Worm (Caenorhabditis elegans) whole organism, young adult: ENCODE results near the gene mrpl-40.

ENCODE experiments used
- B0261.1 ChIP-seq: sonication (generic microtip); optimal IDR thresholded peaks from 2 replicates; lab custom pipeline; 2016; ENCODE audit warnings: mild to moderate bottlenecking, missing genetic modification characterization, moderate library complexity, missing compliant biosample characterization
- C17E4.6 ChIP-seq: fragments of 200-800 bp; sonication (Bioruptor generic); IDR thresholded peaks from 2 replicates; pipeline ENCODE4 v1.3.6; 2022; ENCODE audit warnings: missing genetic modification reagents, missing genetic modification characterization, missing compliant biosample characterization
- D2030.7 ChIP-seq: fragments of 200-800 bp; sonication (Bioruptor generic); IDR thresholded peaks from 2 replicates; pipeline ENCODE4 v1.3.6; 2022; ENCODE audit warnings: missing genetic modification reagents, missing genetic modification characterization, missing compliant biosample characterization
- F10E7.11 ChIP-seq: sonication (generic microtip); optimal IDR thresholded peaks from 2 replicates; lab custom pipeline; 2017; ENCODE audit warnings: mild to moderate bottlenecking, missing genetic modification characterization, moderate library complexity, missing compliant biosample characterization
- F22D6.2 ChIP-seq: sonication (generic microtip); optimal IDR thresholded peaks from 2 replicates; lab custom pipeline; 2016; ENCODE audit warnings: mild to moderate bottlenecking, missing genetic modification characterization, missing compliant biosample characterization
- F23B12.7 ChIP-seq: sonication (generic microtip); optimal IDR thresholded peaks from 2 replicates; lab custom pipeline; 2017; ENCODE audit warnings: missing genetic modification characterization, mild to moderate bottlenecking, missing compliant biosample characterization, antibody characterized with exemption, moderate library complexity; ENCODE audit not compliant: insufficient read depth
- F49E8.2 ChIP-seq: sonication (generic microtip); optimal IDR thresholded peaks from 3 replicates; lab custom pipeline; 2017; ENCODE audit warnings: missing genetic modification characterization, mild to moderate bottlenecking, missing compliant biosample characterization, antibody characterized with exemption, moderate library complexity; ENCODE audit not compliant: insufficient read depth
- F52B5.7 ChIP-seq: sonication (generic microtip); optimal IDR thresholded peaks from 2 replicates; lab custom pipeline; 2016; ENCODE audit warnings: mild to moderate bottlenecking, missing genetic modification characterization, missing compliant biosample characterization
- F57C9.4 ChIP-seq: sonication (generic microtip); optimal IDR thresholded peaks from 2 replicates; lab custom pipeline; 2017; ENCODE audit warnings: mild to moderate bottlenecking, missing genetic modification characterization, missing compliant biosample characterization
- K11D2.4 ChIP-seq: fragments of 200-800 bp; sonication (Bioruptor generic); IDR thresholded peaks from 2 replicates; pipeline ENCODE4 v1.3.6; 2022; ENCODE audit warnings: missing genetic modification reagents, missing genetic modification characterization, missing compliant biosample characterization
- Y56A3A.18 ChIP-seq: fragments of 200-800 bp; sonication (Bioruptor generic); IDR thresholded peaks from 2 replicates; pipeline ENCODE4 v1.3.6; 2022; ENCODE audit warnings: missing genetic modification reagents, missing genetic modification characterization, missing compliant biosample characterization
- Y67H2A.10 ChIP-seq: fragments of 200-800 bp; sonication (Bioruptor generic); conservative IDR thresholded peaks from 2 replicates; pipeline ENCODE4 v1.3.6; 2022; ENCODE audit warnings: missing genetic modification reagents, missing genetic modification characterization, missing compliant biosample characterization
- Y79H2A.3 ChIP-seq: fragments of 200-800 bp; sonication (Bioruptor generic); conservative IDR thresholded peaks from 2 replicates; pipeline ENCODE4 v1.3.6; 2022; ENCODE audit warnings: missing genetic modification reagents, missing genetic modification characterization, missing compliant biosample characterization
- ama-1 ChIP-seq, 3 experiments: fragments of 150-350 bp in 1 of 3; sonication (generic microtip) in 2 of 3; optimal IDR thresholded peaks; 2 replicates each; lab custom pipeline; 2014 to 2018; ENCODE audit warnings: missing biosample characterization in 2 of 3, missing genetic modification characterization in 2 of 3, missing genetic modification reagents in 2 of 3
- aptf-2 ChIP-seq: fragments of 200-800 bp; sonication (Bioruptor generic); conservative IDR thresholded peaks from 2 replicates; pipeline ENCODE4 v1.3.6; 2022; ENCODE audit warnings: missing genetic modification reagents, missing genetic modification characterization, missing compliant biosample characterization
- aptf-3 ChIP-seq: fragments of 200-800 bp; sonication (Bioruptor generic); IDR thresholded peaks from 2 replicates; pipeline ENCODE4 v1.3.6; 2022; ENCODE audit warnings: missing genetic modification characterization, missing compliant biosample characterization
- atf-7 ChIP-seq: sonication (generic microtip); optimal IDR thresholded peaks from 2 replicates; lab custom pipeline; 2017; ENCODE audit warnings: mild to moderate bottlenecking, missing genetic modification characterization, missing compliant biosample characterization
- cebp-1 ChIP-seq, 2 experiments: fragments of 200-800 bp in 1 of 2; sonication (Bioruptor generic) in 1 of 2; sonication (generic microtip) in 1 of 2; IDR thresholded peaks in 1 of 2; optimal IDR thresholded peaks in 1 of 2; 2 replicates each; pipeline versions ENCODE4 v1.3.6 to Lab custom; 2017 to 2022; ENCODE audit warnings: missing compliant biosample characterization in 2 of 2, missing genetic modification characterization in 2 of 2, mild to moderate bottlenecking in 1 of 2, missing genetic modification reagents in 1 of 2, moderate library complexity in 1 of 2
- ceh-100 ChIP-seq: fragments of 200-800 bp; sonication (Bioruptor generic); IDR thresholded peaks from 2 replicates; pipeline ENCODE4 v1.3.6; 2022; ENCODE audit warnings: missing genetic modification reagents, missing genetic modification characterization, missing compliant biosample characterization
- ceh-91 ChIP-seq: fragments of 200-800 bp; sonication (Bioruptor generic); IDR thresholded peaks from 2 replicates; pipeline ENCODE4 v1.3.6; 2022; ENCODE audit warnings: missing genetic modification reagents, missing genetic modification characterization, missing compliant biosample characterization
- egl-18 ChIP-seq: fragments of 200-800 bp; sonication (Bioruptor generic); IDR thresholded peaks from 2 replicates; pipeline ENCODE4 v1.3.6; 2022; ENCODE audit warnings: missing genetic modification reagents, missing genetic modification characterization, missing compliant biosample characterization
- egrh-3 ChIP-seq: fragments of 200-800 bp; sonication (Bioruptor generic); IDR thresholded peaks from 2 replicates; pipeline ENCODE4 v1.3.6; 2022; ENCODE audit warnings: missing genetic modification reagents, missing genetic modification characterization, missing compliant biosample characterization
- ekl-4 ChIP-seq: fragments of 200-800 bp; sonication (Bioruptor generic); IDR thresholded peaks from 2 replicates; pipeline ENCODE4 v1.3.6; 2022; ENCODE audit warnings: missing genetic modification reagents, missing genetic modification characterization, missing compliant biosample characterization
- ets-4 ChIP-seq: fragments of 200-800 bp; sonication (Bioruptor generic); optimal IDR thresholded peaks from 2 replicates; lab custom pipeline; 2018; ENCODE audit warnings: mild to moderate bottlenecking, missing genetic modification characterization, missing compliant biosample characterization
- gei-17 ChIP-seq: fragments of 200-800 bp; sonication (Bioruptor generic); optimal IDR thresholded peaks from 2 replicates; lab custom pipeline; 2018; ENCODE audit warnings: mild to moderate bottlenecking, missing genetic modification characterization, missing compliant biosample characterization
- him-1 ChIP-seq: sonication (generic microtip); optimal IDR thresholded peaks from 2 replicates; lab custom pipeline; 2016; ENCODE audit warnings: missing genotype, missing genetic modification reagents, missing genetic modification characterization, missing compliant biosample characterization
- lag-1 ChIP-seq: fragments of 200-800 bp; sonication (Bioruptor generic); IDR thresholded peaks from 2 replicates; pipeline ENCODE4 v1.3.6; 2022; ENCODE audit warnings: missing genetic modification reagents, missing genetic modification characterization, missing compliant biosample characterization
- lin-40 ChIP-seq: sonication (generic microtip); optimal IDR thresholded peaks from 2 replicates; lab custom pipeline; 2016; ENCODE audit warnings: missing genetic modification characterization, mild to moderate bottlenecking, missing compliant biosample characterization, missing genotype, missing genetic modification reagents
- lir-1 ChIP-seq: fragments of 200-800 bp; sonication (Bioruptor generic); conservative IDR thresholded peaks from 2 replicates; pipeline ENCODE4 v1.3.6; 2022; ENCODE audit warnings: missing genetic modification reagents, missing genetic modification characterization, missing compliant biosample characterization
- madf-3 ChIP-seq: fragments of 200-800 bp; sonication (Bioruptor generic); IDR thresholded peaks from 2 replicates; pipeline ENCODE4 v1.3.6; 2022; ENCODE audit warnings: missing genetic modification reagents, missing genetic modification characterization, missing compliant biosample characterization
- madf-6 ChIP-seq: fragments of 200-800 bp; sonication (Bioruptor generic); IDR thresholded peaks from 2 replicates; pipeline ENCODE4 v1.3.6; 2022; ENCODE audit warnings: missing genetic modification reagents, missing genetic modification characterization, missing compliant biosample characterization
- madf-8 ChIP-seq: fragments of 200-800 bp; sonication (Bioruptor generic); conservative IDR thresholded peaks from 2 replicates; pipeline ENCODE4 v1.3.6; 2022; ENCODE audit warnings: missing genetic modification reagents, missing genetic modification characterization, missing compliant biosample characterization
- mcd-1 ChIP-seq: fragments of 200-800 bp; sonication (Bioruptor generic); IDR thresholded peaks from 2 replicates; pipeline ENCODE4 v1.3.6; 2022; ENCODE audit warnings: missing genetic modification reagents, missing genetic modification characterization, missing compliant biosample characterization
- mel-28 ChIP-seq: sonication (generic microtip); optimal IDR thresholded peaks from 2 replicates; lab custom pipeline; 2016; ENCODE audit warnings: borderline replicate concordance, mild to moderate bottlenecking, missing genetic modification characterization, missing compliant biosample characterization
- nfya-1 ChIP-seq: sonication (generic microtip); optimal IDR thresholded peaks from 2 replicates; lab custom pipeline; 2017; ENCODE audit warnings: antibody characterized with exemption, missing compliant biosample characterization, missing genetic modification characterization, borderline replicate concordance; ENCODE audit not compliant: insufficient read depth
- nfyb-1 ChIP-seq: fragments of 200-800 bp; sonication (Bioruptor generic); IDR thresholded peaks from 2 replicates; pipeline ENCODE4 v1.3.6; 2022; ENCODE audit warnings: missing genetic modification reagents, missing genetic modification characterization, missing compliant biosample characterization
- nhr-120 ChIP-seq: fragments of 200-800 bp; sonication (Bioruptor generic); IDR thresholded peaks from 2 replicates; pipeline ENCODE4 v1.3.6; 2022; ENCODE audit warnings: missing genetic modification characterization, missing compliant biosample characterization
- nhr-179 ChIP-seq: sonication (generic microtip); optimal IDR thresholded peaks from 2 replicates; lab custom pipeline; 2016; ENCODE audit warnings: mild to moderate bottlenecking, missing genetic modification characterization, missing compliant biosample characterization
- sdz-38 ChIP-seq: sonication (generic microtip); optimal IDR thresholded peaks from 2 replicates; lab custom pipeline; 2016; ENCODE audit warnings: missing genotype, missing genetic modification characterization, missing compliant biosample characterization
- tbp1 ChIP-seq: fragments of 200-800 bp; sonication (Bioruptor generic); optimal IDR thresholded peaks from 2 replicates; lab custom pipeline; 2018; ENCODE audit warnings: mild to moderate bottlenecking, missing genetic modification characterization, missing compliant biosample characterization
- tbx-9 ChIP-seq: sonication (generic microtip); optimal IDR thresholded peaks from 2 replicates; lab custom pipeline; 2016; ENCODE audit warnings: borderline replicate concordance, missing genetic modification characterization, inconsistent platforms, missing compliant biosample characterization
- unc-62 ChIP-seq: fragments of 150-350 bp; optimal IDR thresholded peaks from 2 replicates; lab custom pipeline; 2014; ENCODE audit warnings: missing biosample characterization, missing genetic modification reagents, missing genetic modification characterization
- xnd-1 ChIP-seq: sonication (generic microtip); optimal IDR thresholded peaks from 2 replicates; lab custom pipeline; 2016; ENCODE audit warnings: missing genotype, missing genetic modification reagents, missing genetic modification characterization, missing compliant biosample characterization
- zfh-2 ChIP-seq: fragments of 200-800 bp; sonication (Bioruptor generic); conservative IDR thresholded peaks from 2 replicates; pipeline ENCODE4 v1.3.6; 2022; ENCODE audit warnings: missing genetic modification reagents, missing genetic modification characterization, missing compliant biosample characterization
- zim-3 ChIP-seq: sonication (generic microtip); optimal IDR thresholded peaks from 2 replicates; lab custom pipeline; 2017; ENCODE audit warnings: mild to moderate bottlenecking, missing genetic modification characterization, moderate library complexity, missing compliant biosample characterization
- ztf-22 ChIP-seq: fragments of 200-800 bp; sonication (Bioruptor generic); optimal IDR thresholded peaks from 2 replicates; lab custom pipeline; 2018; ENCODE audit warnings: mild to moderate bottlenecking, missing genetic modification characterization, moderate library complexity, missing compliant biosample characterization
- ztf-28 ChIP-seq: fragments of 200-800 bp; sonication (Bioruptor generic); IDR thresholded peaks from 2 replicates; pipeline ENCODE4 v1.3.6; 2022; ENCODE audit warnings: missing genetic modification reagents, missing genetic modification characterization, missing compliant biosample characterization
- ztf-3 ChIP-seq: fragments of 200-800 bp; sonication (Bioruptor generic); optimal IDR thresholded peaks from 2 replicates; lab custom pipeline; 2018; ENCODE audit warnings: mild to moderate bottlenecking, missing genetic modification characterization, missing compliant biosample characterization

Gene mrpl-40

ce11 chrIII:87183-87582 lies at the start of gene mrpl-40, which contains the start of gene F54C4.4 (continued):
- TF ChIP-seq tbp1 (GFP tag; lab: Kevin White, UChicago) (peak; percentile 35), mcd-1 (peak; percentile 47), atf-7 (tag; lab: Kevin White, UChicago) (no peak), zfh-2 (GFP tag; lab: Robert Waterston, UW) (no peak), egrh-3 (GFP tag; lab: Robert Waterston, UW) (peak; percentile 33; the same call in 1 of the 2 replicates), F52B5.7 (no peak), ceh-91 (GFP tag; lab: Robert Waterston, UW) (no peak), egl-18 (no peak), C17E4.6 (no peak), ets-4 (GFP tag; lab: Kevin White, UChicago) (no peak), xnd-1 (tag; lab: Kevin White, UChicago) (no peak), aptf-3 (GFP tag; lab: Robert Waterston, UW) (no peak), F22D6.2 (tag; lab: Kevin White, UChicago) (no peak), nhr-179 (tag; lab: Kevin White, UChicago) (no peak), ztf-22 (no peak), ceh-100 (GFP tag; lab: Robert Waterston, UW) (no peak), Y67H2A.10 (GFP tag; lab: Robert Waterston, UW) (no peak), madf-8 (GFP tag; lab: Robert Waterston, UW) (no peak), Y56A3A.18 (GFP tag; lab: Robert Waterston, UW) (no peak), D2030.7 (GFP tag; lab: Robert Waterston, UW) (0 out of 2 replicates have a peak, but pooled peaks have one; percentile 23), mel-28 (tag; lab: Kevin White, UChicago) (no peak), K11D2.4 (GFP tag; lab: Robert Waterston, UW) (no peak), nfyb-1 (GFP tag; lab: Robert Waterston, UW) (no peak), F10E7.11 (tag; lab: Kevin White, UChicago) (no peak), tbx-9 (tag; lab: Kevin White, UChicago) (no peak), cebp-1 (GFP tag; IDR thresholded peaks at IDR 0.05; lab: Robert Waterston, UW) (no peak), cebp-1 (tag; optimal IDR thresholded peaks at IDR 0.05; lab: Kevin White, UChicago) (peak; percentile 30), lir-1 (no peak), F23B12.7 (no peak), aptf-2 (GFP tag; lab: Robert Waterston, UW) (no peak), zim-3 (no peak), madf-3 (GFP tag; lab: Robert Waterston, UW) (no peak), madf-6 (GFP tag; lab: Robert Waterston, UW) (peak; percentile 5; the same call in 1 of the 2 replicates), Y79H2A.3 (GFP tag; lab: Robert Waterston, UW) (no peak), ztf-28 (GFP tag; lab: Robert Waterston, UW) (no peak), nfya-1 (tag; lab: Kevin White, UChicago) (no peak), him-1 (no peak), ama-1 (optimal IDR thresholded peaks at IDR 0.05; lab: Kevin White, UChicago) (no peak), ama-1 (GFP tag; optimal IDR thresholded peaks at IDR 0.05; lab: Kevin White, UChicago) (no peak), B0261.1 (tag; lab: Kevin White, UChicago) (no peak), F49E8.2 (tag; lab: Kevin White, UChicago) (no peak), sdz-38 (tag; lab: Kevin White, UChicago) (no peak), lin-40 (peak; percentile 28), lag-1 (GFP tag; lab: Robert Waterston, UW) (no peak), ztf-3 (GFP tag; lab: Kevin White, UChicago) (no peak), ekl-4 (GFP tag; lab: Robert Waterston, UW) (no peak), nhr-120 (GFP tag; lab: Robert Waterston, UW) (no peak), unc-62 (GFP tag; lab: Kevin White, UChicago) (no peak), gei-17 (GFP tag; lab: Kevin White, UChicago) (no peak), F57C9.4 (tag; lab: Kevin White, UChicago) (no peak)
